Worm (Caenorhabditis elegans) whole organism, L1 larva: ENCODE data around the gene M05D6.2.
"Not testable (repeated sequence)": the region's sequence is repeated elsewhere in the genome, so short reads cannot be mapped to it uniquely, and the experiment has no call there.

Experiments
- ama-1 ChIP-seq: fragments of 150-350 bp; optimal IDR thresholded peaks from 2 replicates; lab custom pipeline; 2014
- ces-1 ChIP-seq: fragments of 150-350 bp; optimal IDR thresholded peaks from 2 replicates; lab custom pipeline; 2014; ENCODE audit warnings: missing biosample characterization, missing genetic modification reagents, missing genetic modification characterization
- elt-2 ChIP-seq: sonication (generic microtip); optimal IDR thresholded peaks from 2 replicates; lab custom pipeline; 2016; ENCODE audit warnings: missing genetic modification characterization, mild to moderate bottlenecking, inconsistent platforms, missing compliant biosample characterization, missing genetic modification reagents
- lin-14 ChIP-seq: fragments of 200-800 bp; sonication (Bioruptor generic); optimal IDR thresholded peaks from 2 replicates; lab custom pipeline; 2018; ENCODE audit warnings: mild to moderate bottlenecking, missing genetic modification characterization, moderate library complexity, missing compliant biosample characterization

- not testable (repeated sequence) for TF ChIP-seq lin-14 (GFP tag; lab: Kevin White, UChicago); elt-2 (tag; lab: Kevin White, UChicago); ces-1; ama-1 (lab: Kevin White, UChicago)
These were observed 48.1 kb upstream of the M05D6.2 start, which contains the start of gene F14E5.8 for ce11 chrII:8419798-8420197.
